Worm (Caenorhabditis elegans) whole organism, L4/young adult: ENCODE results near the gene K08F9.3.

Source experiments
- W03F9.2 ChIP-seq: fragments of 150-350 bp; optimal IDR thresholded peaks from 2 replicates; lab custom pipeline; 2014; ENCODE audit warnings: missing biosample characterization, missing genetic modification characterization
- dao-5 ChIP-seq: sonication (generic microtip); optimal IDR thresholded peaks from 2 replicates; lab custom pipeline; 2016; ENCODE audit warnings: missing genotype, missing genetic modification characterization, moderate library complexity, missing compliant biosample characterization
- him-1 ChIP-seq: sonication (generic microtip); optimal IDR thresholded peaks from 2 replicates; lab custom pipeline; 2016; ENCODE audit warnings: missing genotype, missing genetic modification reagents, missing genetic modification characterization, missing compliant biosample characterization

- TF ChIP-seq dao-5 (tag; lab: Kevin White, UChicago) (no peak), him-1 (no peak), W03F9.2 (tag; lab: Kevin White, UChicago) (no peak)
Measured at ce11 chrV:15133812-15134211, 6.5 kb upstream of the K08F9.3 start.
